Worm (Caenorhabditis elegans) whole organism, L4 larva: Measurements from ENCODE around the gene ZC302.3.

Experiments
- D1046.2 ChIP-seq: fragments of 200-800 bp; sonication (Bioruptor generic); IDR thresholded peaks from 2 replicates; pipeline ENCODE4 v1.3.6; 2022; ENCODE audit warnings: missing genetic modification characterization, missing compliant biosample characterization
- F26F4.8 ChIP-seq: fragments of 200-800 bp; sonication (Bioruptor generic); conservative IDR thresholded peaks from 2 replicates; pipeline ENCODE4 v1.3.6; 2022; ENCODE audit warnings: missing genetic modification characterization, missing compliant biosample characterization
- F49E8.2 ChIP-seq: sonication (generic microtip); optimal IDR thresholded peaks from 2 replicates; lab custom pipeline; 2016; ENCODE audit warnings: missing compliant biosample characterization, mild to moderate bottlenecking, missing genetic modification characterization, borderline replicate concordance
- R02D3.7 ChIP-seq: fragments of 150-350 bp; sonication (generic microtip); optimal IDR thresholded peaks from 3 replicates; lab custom pipeline; 2014; ENCODE audit warnings: missing biosample characterization, missing genetic modification characterization
- Y5F2A.4 ChIP-seq: fragments of 200-800 bp; sonication (Bioruptor generic); optimal IDR thresholded peaks from 2 replicates; lab custom pipeline; 2018; ENCODE audit warnings: mild to moderate bottlenecking, missing genetic modification characterization, missing compliant biosample characterization
- ZK546.5 ChIP-seq, 2 experiments: sonication (generic microtip); optimal IDR thresholded peaks; 2 replicates each; lab custom pipeline; 2017; ENCODE audit warnings: missing biosample characterization in 2 of 2, missing genetic modification characterization in 2 of 2
- ceh-20 ChIP-seq: fragments of 200-800 bp; sonication (Bioruptor generic); IDR thresholded peaks from 2 replicates; pipeline ENCODE4 v1.3.6; 2022; ENCODE audit warnings: missing genetic modification reagents, missing genetic modification characterization, missing compliant biosample characterization
- ceh-44 ChIP-seq: fragments of 200-800 bp; sonication (Bioruptor generic); IDR thresholded peaks from 2 replicates; pipeline ENCODE4 v1.3.6; 2022; ENCODE audit warnings: missing genetic modification reagents, missing genetic modification characterization, missing compliant biosample characterization
- ceh-62 ChIP-seq: sonication (generic microtip); optimal IDR thresholded peaks from 2 replicates; lab custom pipeline; 2017; ENCODE audit warnings: missing biosample characterization, missing genetic modification characterization
- ces-1 ChIP-seq: fragments of 150-350 bp; sonication (generic microtip); optimal IDR thresholded peaks from 4 replicates; lab custom pipeline; 2014; ENCODE audit warnings: missing biosample characterization, missing genetic modification reagents, missing genetic modification characterization
- daf-12 ChIP-seq: fragments of 150-350 bp; optimal IDR thresholded peaks from 2 replicates; lab custom pipeline; 2014; ENCODE audit warnings: missing biosample characterization, missing genetic modification reagents, missing genetic modification characterization
- daf-16 ChIP-seq, 3 experiments: sonication (generic microtip); optimal IDR thresholded peaks; 2 replicates each; lab custom pipeline; 2016 to 2017; ENCODE audit warnings: missing genetic modification characterization in 3 of 3, missing genetic modification reagents in 3 of 3, mild to moderate bottlenecking in 2 of 3, missing compliant biosample characterization in 2 of 3, missing biosample characterization in 1 of 3, moderate library complexity in 1 of 3
- dve-1 ChIP-seq: sonication (generic microtip); optimal IDR thresholded peaks from 2 replicates; lab custom pipeline; 2017; ENCODE audit warnings: antibody characterized with exemption, mild to moderate bottlenecking, missing genetic modification characterization, missing compliant biosample characterization; ENCODE audit not compliant: insufficient read depth
- fos-1 ChIP-seq: fragments of 150-350 bp; optimal IDR thresholded peaks from 2 replicates; lab custom pipeline; 2014; ENCODE audit warnings: missing biosample characterization, missing genetic modification characterization
- hlh-30 ChIP-seq: sonication (generic microtip); optimal IDR thresholded peaks from 2 replicates; lab custom pipeline; 2017; ENCODE audit warnings: antibody characterized with exemption, mild to moderate bottlenecking, missing genetic modification characterization, missing compliant biosample characterization; ENCODE audit not compliant: insufficient read depth
- jun-1 ChIP-seq: fragments of 150-350 bp; optimal IDR thresholded peaks from 2 replicates; lab custom pipeline; 2014; ENCODE audit warnings: missing biosample characterization, missing genetic modification reagents, missing genetic modification characterization
- lsy-2 ChIP-seq, 2 experiments: fragments of 150-350 bp in 1 of 2; sonication (generic microtip) in 1 of 2; optimal IDR thresholded peaks; 2 replicates each; lab custom pipeline; 2014 to 2017; ENCODE audit warnings: missing biosample characterization in 2 of 2, missing genetic modification characterization in 2 of 2
- mxl-3 ChIP-seq: fragments of 200-800 bp; sonication (Bioruptor generic); optimal IDR thresholded peaks from 2 replicates; lab custom pipeline; 2018; ENCODE audit warnings: mild to moderate bottlenecking, missing genetic modification characterization, missing compliant biosample characterization
- nhr-28 ChIP-seq: fragments of 150-350 bp; optimal IDR thresholded peaks from 2 replicates; lab custom pipeline; 2014; ENCODE audit warnings: missing biosample characterization, missing genetic modification characterization
- nhr-41 ChIP-seq: fragments of 200-800 bp; sonication (Bioruptor generic); IDR thresholded peaks from 2 replicates; pipeline ENCODE4 v1.3.6; 2022; ENCODE audit warnings: missing genetic modification reagents, missing genetic modification characterization, missing compliant biosample characterization
- pha-4 ChIP-seq, 2 experiments: fragments of 150-350 bp in 1 of 2; fragments of 200-800 bp in 1 of 2; sonication (Bioruptor generic) in 1 of 2; IDR thresholded peaks in 1 of 2; optimal IDR thresholded peaks in 1 of 2; 2 replicates each; pipeline versions ENCODE4 v1.3.6 to Lab custom; 2014 to 2022; ENCODE audit warnings: missing genetic modification characterization in 2 of 2, missing genetic modification reagents in 2 of 2, missing biosample characterization in 1 of 2, missing compliant biosample characterization in 1 of 2
- php-3 ChIP-seq: fragments of 200-800 bp; sonication (Bioruptor generic); IDR thresholded peaks from 2 replicates; pipeline ENCODE4 v1.3.6; 2022; ENCODE audit warnings: missing genetic modification reagents, missing genetic modification characterization, missing compliant biosample characterization
- pqm-1 ChIP-seq: sonication (generic microtip); optimal IDR thresholded peaks from 2 replicates; lab custom pipeline; 2017; ENCODE audit warnings: missing biosample characterization, missing genetic modification characterization
- rbr-2 ChIP-seq: sonication (generic microtip); optimal IDR thresholded peaks from 2 replicates; lab custom pipeline; 2016; ENCODE audit warnings: missing genotype, missing genetic modification characterization, missing compliant biosample characterization
- set-16 ChIP-seq: fragments of 200-800 bp; sonication (Bioruptor generic); IDR thresholded peaks from 2 replicates; pipeline ENCODE4 v1.3.6; 2022; ENCODE audit warnings: missing genetic modification reagents, missing genetic modification characterization, missing compliant biosample characterization
- snpc-1.2 ChIP-seq: fragments of 200-800 bp; sonication (Bioruptor generic); IDR thresholded peaks from 2 replicates; pipeline ENCODE4 v1.3.6; 2022; ENCODE audit warnings: missing genetic modification reagents, missing genetic modification characterization, missing compliant biosample characterization
- snpc-4 ChIP-seq: fragments of 150-350 bp; optimal IDR thresholded peaks from 2 replicates; lab custom pipeline; 2014; ENCODE audit warnings: missing biosample characterization, missing genetic modification characterization
- spr-1 ChIP-seq: sonication (generic microtip); optimal IDR thresholded peaks from 2 replicates; lab custom pipeline; 2016; ENCODE audit warnings: mild to moderate bottlenecking, missing genetic modification characterization, missing compliant biosample characterization
- spr-3 ChIP-seq: fragments of 200-800 bp; sonication (Bioruptor generic); optimal IDR thresholded peaks from 2 replicates; lab custom pipeline; 2018; ENCODE audit warnings: mild to moderate bottlenecking, missing genetic modification characterization, missing compliant biosample characterization
- zfp-2 ChIP-seq: sonication (generic microtip); optimal IDR thresholded peaks from 2 replicates; lab custom pipeline; 2016; ENCODE audit warnings: mild to moderate bottlenecking, missing genetic modification characterization, missing compliant biosample characterization
- zip-11 ChIP-seq: fragments of 200-800 bp; sonication (Bioruptor generic); IDR thresholded peaks from 2 replicates; pipeline ENCODE4 v1.3.6; 2022; ENCODE audit warnings: missing genetic modification characterization, missing compliant biosample characterization
- zip-2 ChIP-seq: fragments of 150-350 bp; optimal IDR thresholded peaks from 2 replicates; lab custom pipeline; 2014; ENCODE audit warnings: missing biosample characterization, missing genetic modification characterization
- ztf-11 ChIP-seq: fragments of 150-350 bp; optimal IDR thresholded peaks from 2 replicates; lab custom pipeline; 2014; ENCODE audit warnings: missing biosample characterization, missing genetic modification characterization

Gene ZC302.3

DNA sequence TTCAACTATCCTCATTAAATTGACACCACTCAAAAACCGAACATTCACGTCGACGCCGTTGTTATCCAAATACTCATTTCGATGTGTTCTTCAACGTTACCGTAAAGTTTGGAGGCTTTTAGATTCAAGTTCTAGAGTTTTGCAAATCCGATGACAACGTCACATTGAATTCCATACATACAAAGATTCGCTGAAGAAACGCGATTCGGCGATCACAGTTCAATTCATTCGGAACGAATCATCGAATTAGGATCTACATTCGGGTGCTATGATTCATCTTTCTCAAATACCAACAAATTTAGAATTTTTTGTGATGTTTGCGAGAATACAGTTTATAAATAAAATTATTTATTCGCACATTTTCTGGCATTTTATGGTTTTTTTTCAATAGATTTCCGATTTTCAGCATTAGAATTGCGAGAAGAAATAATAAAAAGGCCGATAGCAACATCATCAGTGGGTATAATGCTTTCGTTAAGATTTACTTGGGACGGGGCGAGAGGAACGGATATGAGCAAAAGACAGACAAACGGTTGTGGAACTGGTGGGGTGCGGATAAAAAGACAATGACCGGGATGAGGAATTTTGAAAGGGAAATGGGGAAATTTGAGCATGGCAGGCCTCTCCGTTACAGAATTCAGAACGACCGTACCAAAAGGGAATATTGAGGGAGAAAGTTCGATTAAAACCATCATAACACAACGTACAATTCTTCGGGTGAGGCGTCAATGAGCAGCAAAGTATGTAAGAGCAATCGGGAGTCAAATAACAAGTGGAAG is 29.2 kb downstream of the ZC302.3 start (continued):
- TF ChIP-seq nhr-41 (GFP tag; lab: Robert Waterston, UW) = no peak
- no peak for TF ChIP-seq snpc-1.2 (GFP tag; lab: Robert Waterston, UW)
- TF ChIP-seq daf-16 (GFP tag; optimal IDR thresholded peaks at IDR 0.05; lab: Kevin White, UChicago) = no peak
- TF ChIP-seq daf-16 (tag; optimal IDR thresholded peaks at IDR 0.05; lab: Kevin White, UChicago) = no peak
- no peak for TF ChIP-seq F49E8.2 (tag; lab: Kevin White, UChicago)
- no peak for TF ChIP-seq mxl-3 (GFP tag; lab: Kevin White, UChicago)
- no peak for TF ChIP-seq spr-1
- no peak for TF ChIP-seq ces-1 (GFP tag; lab: Kevin White, UChicago)
- no peak for TF ChIP-seq jun-1
- TF ChIP-seq zip-11 = 0 out of 2 replicates have a peak, but pooled peaks have one; percentile 23
- no peak for TF ChIP-seq F26F4.8 (GFP tag; lab: Robert Waterston, UW)
- TF ChIP-seq lsy-2 (tag; optimal IDR thresholded peaks at IDR 0.05; lab: Kevin White, UChicago) = no peak
- no peak; the same call in 1 of the 2 replicates for TF ChIP-seq pha-4 (GFP tag; IDR thresholded peaks at IDR 0.05; lab: Robert Waterston, UW)
- no peak for TF ChIP-seq pha-4 (tag; optimal IDR thresholded peaks at IDR 0.05; lab: Kevin White, UChicago)
- no peak for TF ChIP-seq spr-3
- TF ChIP-seq zfp-2 (tag; lab: Kevin White, UChicago) = no peak
- TF ChIP-seq R02D3.7 = no peak
- no peak for TF ChIP-seq ztf-11
- peak; percentile 31 for TF ChIP-seq Y5F2A.4 (GFP tag; lab: Kevin White, UChicago)
- no peak for TF ChIP-seq daf-12 (tag; lab: Kevin White, UChicago)
- TF ChIP-seq php-3 (GFP tag; lab: Robert Waterston, UW) = no peak
- no peak for TF ChIP-seq pqm-1 (tag; lab: Kevin White, UChicago)
- no peak for TF ChIP-seq nhr-28 (tag; lab: Kevin White, UChicago)
- no peak for TF ChIP-seq ZK546.5 (tag; optimal IDR thresholded peaks at IDR 0.05; lab: Kevin White, UChicago)
- no peak for TF ChIP-seq fos-1 (tag; lab: Kevin White, UChicago)
- no peak for TF ChIP-seq ceh-62 (tag; lab: Kevin White, UChicago)
- no peak for TF ChIP-seq ceh-20
- no peak for TF ChIP-seq ceh-44 (GFP tag; lab: Robert Waterston, UW)
- no peak for TF ChIP-seq D1046.2 (GFP tag; lab: Robert Waterston, UW)
- no peak for TF ChIP-seq zip-2

DNA sequence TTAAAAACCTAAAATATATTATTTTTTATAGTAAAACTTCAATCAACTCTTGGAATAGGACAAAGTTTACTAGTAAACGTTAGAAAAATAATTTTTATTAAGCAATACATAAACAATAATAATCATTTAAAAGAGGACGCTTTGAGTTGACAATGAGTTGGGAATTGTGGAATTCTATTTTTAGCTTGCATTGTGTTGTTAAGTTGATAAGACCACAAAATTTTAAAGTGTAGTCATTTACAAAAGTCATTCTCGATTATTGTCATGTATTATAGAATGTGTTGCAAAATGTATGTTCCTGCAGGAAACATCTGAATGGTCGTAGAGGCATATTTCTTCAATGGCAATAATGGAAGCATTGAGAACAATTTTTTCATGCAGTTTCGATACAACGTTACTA is 30.3 kb downstream of the ZC302.3 start:
- TF ChIP-seq dve-1 (tag; lab: Kevin White, UChicago) (peak; percentile 50), ceh-44 (GFP tag; lab: Robert Waterston, UW) (no peak), nhr-28 (tag; lab: Kevin White, UChicago) (peak; percentile 72)

DNA sequence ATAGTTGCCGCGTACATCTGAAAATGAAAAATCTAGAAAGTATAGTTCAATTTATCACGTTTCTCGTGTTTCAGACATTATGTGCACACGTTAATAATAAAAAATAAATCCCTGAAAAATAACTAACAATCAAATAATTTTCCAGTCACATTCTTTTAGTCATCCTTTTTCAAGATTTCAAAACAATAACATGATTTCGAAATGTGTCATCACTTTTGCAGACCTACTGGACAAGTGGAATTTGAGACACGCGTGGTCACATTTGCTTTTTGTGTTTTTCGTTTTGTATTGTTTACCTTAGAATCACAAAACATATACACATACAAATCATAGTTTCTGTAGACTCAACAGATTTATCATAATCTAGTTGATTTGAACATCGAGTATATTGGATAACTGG is 31.9 kb downstream of the ZC302.3 start:
- no peak for TF ChIP-seq set-16
- TF ChIP-seq hlh-30 (tag; lab: Kevin White, UChicago) = peak; percentile 22

DNA sequence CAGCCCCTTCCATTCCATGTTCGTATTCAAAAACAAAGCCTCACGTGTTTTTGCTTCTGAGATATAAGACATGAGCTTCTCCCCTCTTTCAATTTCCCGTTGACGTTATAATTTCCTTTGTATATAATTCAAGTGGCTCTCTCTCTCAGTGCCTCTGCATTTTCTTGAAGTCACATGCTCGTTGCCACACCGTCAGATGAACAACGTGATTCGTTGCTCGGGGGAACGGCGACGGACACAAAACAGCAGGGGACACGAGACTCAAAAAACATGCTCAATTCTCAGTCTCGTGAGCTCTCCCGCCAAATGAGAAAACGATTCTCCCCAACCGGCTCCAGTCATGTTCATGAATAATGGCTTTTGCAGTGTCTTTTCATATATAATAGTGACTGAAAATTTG is 32.9 kb downstream of the ZC302.3 start:
- TF ChIP-seq hlh-30 (tag; lab: Kevin White, UChicago) (peak; percentile 70), snpc-4 (tag; lab: Kevin White, UChicago) (no peak), rbr-2 (tag; lab: Kevin White, UChicago) (peak; percentile 15)
- TF ChIP-seq, all 104 proteins: peak for 2
